Worm (Caenorhabditis elegans) whole organism, midembryonic: ENCODE results near the gene Y41C4A.22.

Source experiments
- T22C8.4 ChIP-seq: fragments of 200-800 bp; sonication (Bioruptor generic); IDR thresholded peaks from 2 replicates; pipeline ENCODE4 v1.3.6; 2022; ENCODE audit warnings: missing genetic modification characterization, missing compliant biosample characterization
- flt-1 ChIP-seq: fragments of 200-800 bp; sonication (Bioruptor generic); IDR thresholded peaks from 2 replicates; pipeline ENCODE4 v1.3.6; 2022; ENCODE audit warnings: missing genetic modification characterization, missing compliant biosample characterization
- ref-1 ChIP-seq: fragments of 200-800 bp; sonication (Bioruptor generic); conservative IDR thresholded peaks from 2 replicates; pipeline ENCODE4 v1.3.6; 2022; ENCODE audit warnings: missing genetic modification reagents, missing genetic modification characterization, missing compliant biosample characterization

ce11 chrIII:11737527-11737926 is 42.5 kb downstream of the Y41C4A.22 start, which contains the start of gene sup-1:
- no peak for TF ChIP-seq ref-1 (GFP tag; lab: Robert Waterston, UW)
- TF ChIP-seq flt-1 (GFP tag; lab: Robert Waterston, UW) = no peak
- TF ChIP-seq T22C8.4 (GFP tag; lab: Robert Waterston, UW) = no peak
